Worm (Caenorhabditis elegans): ENCODE measurements around the gene gfi-3.
A peak's percentile ranks its signal among the peaks of the same experiment; 100 is the strongest.

Gene gfi-3

ce11 chrX:14484827-14485226, 4.5 kb downstream of the gfi-3 start, which contains the start of gene M163.8:
TSS of gene M163.8 (plus strand) at chrX:14485127.
- no peak for TF ChIP-seq cog-1 (tag; optimal IDR thresholded peaks at IDR 0.05)
- no peak for TF ChIP-seq ztf-23 (GFP tag; IDR thresholded peaks at IDR 0.05)
- no peak for TF ChIP-seq flt-1 (GFP tag; IDR thresholded peaks at IDR 0.05)
- TF ChIP-seq tab-1 (GFP tag; IDR thresholded peaks at IDR 0.05): no peak
- no peak for TF ChIP-seq ref-1 (GFP tag; conservative IDR thresholded peaks at IDR 0.05)
- TF ChIP-seq ztf-29 (GFP tag; IDR thresholded peaks at IDR 0.05): no peak
- no peak for TF ChIP-seq klf-2 (GFP tag; conservative IDR thresholded peaks at IDR 0.05)
- TF ChIP-seq med-1 (GFP tag; optimal IDR thresholded peaks at IDR 0.05; ENCODE audit: insufficient read depth): no peak
- TF ChIP-seq T22C8.4 (GFP tag; IDR thresholded peaks at IDR 0.05): no peak

ce11 chrX:14486503-14486902, 6.1 kb downstream of the gfi-3 start:
- TF ChIP-seq ztf-23 (GFP tag; IDR thresholded peaks at IDR 0.05) (no peak), T22C8.4 (GFP tag; IDR thresholded peaks at IDR 0.05) (no peak), tab-1 (GFP tag; IDR thresholded peaks at IDR 0.05) (no peak), ref-1 (GFP tag; conservative IDR thresholded peaks at IDR 0.05) (no peak), cog-1 (tag; optimal IDR thresholded peaks at IDR 0.05) (peak; percentile 17), flt-1 (GFP tag; IDR thresholded peaks at IDR 0.05) (peak; percentile 70; the same call in 1 of the 2 replicates)

- TF ChIP-seq ztf-29 (GFP tag; IDR thresholded peaks at IDR 0.05): no peak
- TF ChIP-seq tab-1 (GFP tag; IDR thresholded peaks at IDR 0.05): no peak
- TF ChIP-seq T22C8.4 (GFP tag; IDR thresholded peaks at IDR 0.05): no peak
- TF ChIP-seq cog-1 (tag; optimal IDR thresholded peaks at IDR 0.05): no peak
- no peak for TF ChIP-seq flt-1 (GFP tag; IDR thresholded peaks at IDR 0.05)
- no peak for TF ChIP-seq med-1 (GFP tag; optimal IDR thresholded peaks at IDR 0.05; ENCODE audit: insufficient read depth)
- TF ChIP-seq klf-2 (GFP tag; conservative IDR thresholded peaks at IDR 0.05): no peak
- no peak for TF ChIP-seq ref-1 (GFP tag; conservative IDR thresholded peaks at IDR 0.05)
- no peak for TF ChIP-seq ztf-23 (GFP tag; IDR thresholded peaks at IDR 0.05)
These were observed 7.0 kb downstream of the gfi-3 start for ce11 chrX:14487333-14487732.

ce11 chrX:14487832-14488231, 7.5 kb downstream of the gfi-3 start:
- no peak for TF ChIP-seq med-1 (GFP tag; optimal IDR thresholded peaks at IDR 0.05; ENCODE audit: insufficient read depth)
- TF ChIP-seq ztf-23 (GFP tag; IDR thresholded peaks at IDR 0.05): no peak
- TF ChIP-seq tab-1 (GFP tag; IDR thresholded peaks at IDR 0.05): no peak
- TF ChIP-seq ref-1 (GFP tag; conservative IDR thresholded peaks at IDR 0.05): no peak
- no peak for TF ChIP-seq cog-1 (tag; optimal IDR thresholded peaks at IDR 0.05)
- TF ChIP-seq flt-1 (GFP tag; IDR thresholded peaks at IDR 0.05): no peak
- TF ChIP-seq klf-2 (GFP tag; conservative IDR thresholded peaks at IDR 0.05): no peak

ce11 chrX:14489945-14490344, 9.6 kb downstream of the gfi-3 start, which contains the start of gene his-24:
TSS of gene his-24 (plus strand) at chrX:14490094.
- TF ChIP-seq tab-1 (GFP tag; IDR thresholded peaks at IDR 0.05): peak; percentile 45; the same call in 1 of the 2 replicates
- peak; percentile 47; the same call in 1 of the 2 replicates for TF ChIP-seq klf-2 (GFP tag; conservative IDR thresholded peaks at IDR 0.05)
- TF ChIP-seq ref-1 (GFP tag; conservative IDR thresholded peaks at IDR 0.05): no peak
- TF ChIP-seq cog-1 (tag; optimal IDR thresholded peaks at IDR 0.05): peak; percentile 72
- no peak for TF ChIP-seq med-1 (GFP tag; optimal IDR thresholded peaks at IDR 0.05; ENCODE audit: insufficient read depth)
- peak; percentile 71; the same call in 1 of the 2 replicates for TF ChIP-seq ztf-23 (GFP tag; IDR thresholded peaks at IDR 0.05)
- TF ChIP-seq ztf-29 (GFP tag; IDR thresholded peaks at IDR 0.05): no peak
- 0 out of 2 replicates have a peak, but pooled peaks have one; percentile 36 for TF ChIP-seq T22C8.4 (GFP tag; IDR thresholded peaks at IDR 0.05)
- peak; percentile 83 for TF ChIP-seq flt-1 (GFP tag; IDR thresholded peaks at IDR 0.05)

- TF ChIP-seq cog-1 (tag; optimal IDR thresholded peaks at IDR 0.05): no peak
- 0 out of 2 replicates have a peak, but pooled peaks have one; percentile 8 for TF ChIP-seq ztf-23 (GFP tag; IDR thresholded peaks at IDR 0.05)
These were observed 10.1 kb downstream of the gfi-3 start for ce11 chrX:14490486-14490885.

- TF ChIP-seq flt-1 (GFP tag; IDR thresholded peaks at IDR 0.05): peak; percentile 36; the same call in 1 of the 2 replicates
- TF ChIP-seq ztf-23 (GFP tag; IDR thresholded peaks at IDR 0.05): 0 out of 2 replicates have a peak, but pooled peaks have one; percentile 54
- TF ChIP-seq ref-1 (GFP tag; conservative IDR thresholded peaks at IDR 0.05): no peak
- no peak for TF ChIP-seq tab-1 (GFP tag; IDR thresholded peaks at IDR 0.05)
- TF ChIP-seq ztf-29 (GFP tag; IDR thresholded peaks at IDR 0.05): no peak
- TF ChIP-seq T22C8.4 (GFP tag; IDR thresholded peaks at IDR 0.05): no peak
These were observed 10.7 kb downstream of the gfi-3 start for ce11 chrX:14491103-14491502.

ce11 chrX:14492441-14492840, 12.1 kb downstream of the gfi-3 start:
- TF ChIP-seq med-1 (GFP tag; optimal IDR thresholded peaks at IDR 0.05; ENCODE audit: insufficient read depth) (no peak), klf-2 (GFP tag; conservative IDR thresholded peaks at IDR 0.05) (no peak), T22C8.4 (GFP tag; IDR thresholded peaks at IDR 0.05) (no peak), cog-1 (tag; optimal IDR thresholded peaks at IDR 0.05) (no peak), flt-1 (GFP tag; IDR thresholded peaks at IDR 0.05) (no peak), tab-1 (GFP tag; IDR thresholded peaks at IDR 0.05) (no peak), ref-1 (GFP tag; conservative IDR thresholded peaks at IDR 0.05) (no peak), ztf-23 (GFP tag; IDR thresholded peaks at IDR 0.05) (no peak), ztf-29 (GFP tag; IDR thresholded peaks at IDR 0.05) (no peak)

ce11 chrX:14495075-14495474, 14.7 kb downstream of the gfi-3 start:
- TF ChIP-seq ztf-29 (GFP tag; IDR thresholded peaks at IDR 0.05): no peak
- no peak for TF ChIP-seq cog-1 (tag; optimal IDR thresholded peaks at IDR 0.05)

ce11 chrX:14495785-14496184, 15.4 kb downstream of the gfi-3 start, which contains the start of gene ztf-14:
TSS of gene ztf-14 (plus strand) at chrX:14496085.
- TF ChIP-seq ztf-29 (GFP tag; IDR thresholded peaks at IDR 0.05): no peak
- TF ChIP-seq med-1 (GFP tag; optimal IDR thresholded peaks at IDR 0.05; ENCODE audit: insufficient read depth): no peak
- TF ChIP-seq klf-2 (GFP tag; conservative IDR thresholded peaks at IDR 0.05): no peak
- no peak for TF ChIP-seq ref-1 (GFP tag; conservative IDR thresholded peaks at IDR 0.05)
- TF ChIP-seq tab-1 (GFP tag; IDR thresholded peaks at IDR 0.05): no peak
- no peak for TF ChIP-seq T22C8.4 (GFP tag; IDR thresholded peaks at IDR 0.05)
- TF ChIP-seq ztf-23 (GFP tag; IDR thresholded peaks at IDR 0.05): no peak
- no peak for TF ChIP-seq cog-1 (tag; optimal IDR thresholded peaks at IDR 0.05)
- TF ChIP-seq flt-1 (GFP tag; IDR thresholded peaks at IDR 0.05): no peak

All from whole organism, midembryonic.